Worm (Caenorhabditis elegans) whole organism, late embryonic: ENCODE measurements around the gene T28A8.6.
"Not testable (repeated sequence)": the region's sequence is repeated elsewhere in the genome, so short reads cannot be mapped to it uniquely, and the experiment has no call there.

Source experiments
- C38D4.7 ChIP-seq: fragments of 200-800 bp; sonication (Bioruptor generic); optimal IDR thresholded peaks from 2 replicates; lab custom pipeline; 2018; ENCODE audit warnings: mild to moderate bottlenecking, missing genetic modification characterization, moderate library complexity, missing compliant biosample characterization
- F13H6.1 ChIP-seq: sonication (generic microtip); optimal IDR thresholded peaks from 2 replicates; lab custom pipeline; 2016; ENCODE audit warnings: missing genetic modification characterization, missing compliant biosample characterization
- K09A11.1 ChIP-seq: sonication (generic microtip); optimal IDR thresholded peaks from 2 replicates; lab custom pipeline; 2017; ENCODE audit warnings: antibody characterized with exemption, mild to moderate bottlenecking, missing genetic modification characterization, missing compliant biosample characterization; ENCODE audit not compliant: insufficient read depth
- Y22D7AL.16 ChIP-seq: sonication (generic microtip); optimal IDR thresholded peaks from 2 replicates; lab custom pipeline; 2016; ENCODE audit warnings: missing genetic modification characterization, missing compliant biosample characterization
- ahr-1 ChIP-seq: sonication (generic microtip); optimal IDR thresholded peaks from 2 replicates; lab custom pipeline; 2016; ENCODE audit warnings: missing genetic modification characterization, missing compliant biosample characterization
- ama-1 ChIP-seq: fragments of 150-350 bp; optimal IDR thresholded peaks from 2 replicates; lab custom pipeline; 2014
- ceh-14 ChIP-seq: sonication (generic microtip); optimal IDR thresholded peaks from 2 replicates; lab custom pipeline; 2016; ENCODE audit warnings: missing genotype, missing genetic modification characterization, missing compliant biosample characterization
- ceh-18 ChIP-seq: sonication (generic microtip); optimal IDR thresholded peaks from 2 replicates; lab custom pipeline; 2016; ENCODE audit warnings: missing genetic modification characterization, missing compliant biosample characterization
- ceh-2 ChIP-seq: sonication (generic microtip); optimal IDR thresholded peaks from 2 replicates; lab custom pipeline; 2016; ENCODE audit warnings: missing genotype, missing genetic modification characterization, missing compliant biosample characterization
- ceh-22 ChIP-seq: sonication (generic microtip); optimal IDR thresholded peaks from 2 replicates; lab custom pipeline; 2017; ENCODE audit warnings: missing biosample characterization, missing genetic modification characterization
- ceh-24 ChIP-seq: sonication (generic microtip); optimal IDR thresholded peaks from 2 replicates; lab custom pipeline; 2016; ENCODE audit warnings: mild to moderate bottlenecking, missing genetic modification characterization, missing compliant biosample characterization
- ceh-30 ChIP-seq: fragments of 150-350 bp; optimal IDR thresholded peaks from 2 replicates; lab custom pipeline; 2014; ENCODE audit warnings: missing biosample characterization, missing genetic modification characterization
- ceh-45 ChIP-seq: fragments of 200-800 bp; sonication (Bioruptor generic); IDR thresholded peaks from 2 replicates; pipeline ENCODE4 v1.3.6; 2022; ENCODE audit warnings: missing genetic modification reagents, missing genetic modification characterization, missing compliant biosample characterization
- ceh-48 ChIP-seq: sonication (generic microtip); optimal IDR thresholded peaks from 2 replicates; lab custom pipeline; 2016; ENCODE audit warnings: missing genetic modification characterization, inconsistent platforms, missing compliant biosample characterization
- ceh-6 ChIP-seq: fragments of 200-800 bp; sonication (Bioruptor generic); optimal IDR thresholded peaks from 2 replicates; lab custom pipeline; 2018; ENCODE audit warnings: mild to moderate bottlenecking, missing genetic modification characterization, missing compliant biosample characterization
- dmd-4 ChIP-seq: sonication (generic microtip); optimal IDR thresholded peaks from 2 replicates; lab custom pipeline; 2016; ENCODE audit warnings: borderline replicate concordance, missing genetic modification characterization, missing compliant biosample characterization
- ets-4 ChIP-seq: sonication (generic microtip); optimal IDR thresholded peaks from 2 replicates; lab custom pipeline; 2016; ENCODE audit warnings: missing genetic modification characterization, missing compliant biosample characterization
- eyg-1 ChIP-seq: sonication (generic microtip); optimal IDR thresholded peaks from 2 replicates; lab custom pipeline; 2016; ENCODE audit warnings: missing genotype, missing genetic modification characterization, missing compliant biosample characterization
- hlh-15 ChIP-seq: sonication (generic microtip); optimal IDR thresholded peaks from 2 replicates; lab custom pipeline; 2016; ENCODE audit warnings: missing genetic modification characterization, missing compliant biosample characterization
- hlh-6 ChIP-seq: sonication (generic microtip); optimal IDR thresholded peaks from 2 replicates; lab custom pipeline; 2016; ENCODE audit warnings: missing genotype, missing genetic modification characterization, missing compliant biosample characterization
- lim-6 ChIP-seq: sonication (generic microtip); optimal IDR thresholded peaks from 2 replicates; lab custom pipeline; 2016; ENCODE audit warnings: missing genetic modification characterization, missing compliant biosample characterization
- lin-11 ChIP-seq: fragments of 200-800 bp; sonication (Bioruptor generic); optimal IDR thresholded peaks from 2 replicates; lab custom pipeline; 2018; ENCODE audit warnings: mild to moderate bottlenecking, missing genetic modification characterization, missing compliant biosample characterization
- madf-2 ChIP-seq: sonication (generic microtip); optimal IDR thresholded peaks from 2 replicates; lab custom pipeline; 2017; ENCODE audit warnings: missing genetic modification characterization, missing compliant biosample characterization
- mec-3 ChIP-seq: sonication (generic microtip); optimal IDR thresholded peaks from 2 replicates; lab custom pipeline; 2016; ENCODE audit warnings: borderline replicate concordance, missing genetic modification characterization, missing compliant biosample characterization
- nfya-1 ChIP-seq: sonication (generic microtip); optimal IDR thresholded peaks from 2 replicates; lab custom pipeline; 2017; ENCODE audit warnings: missing genetic modification characterization, mild to moderate bottlenecking, missing compliant biosample characterization, antibody characterized with exemption, moderate library complexity
- nhr-11 ChIP-seq: fragments of 150-350 bp; optimal IDR thresholded peaks from 2 replicates; lab custom pipeline; 2014; ENCODE audit warnings: missing biosample characterization, missing genetic modification characterization
- nhr-232 ChIP-seq: sonication (generic microtip); optimal IDR thresholded peaks from 2 replicates; lab custom pipeline; 2016; ENCODE audit warnings: missing genetic modification characterization, missing compliant biosample characterization
- odd-2 ChIP-seq: sonication (generic microtip); optimal IDR thresholded peaks from 2 replicates; lab custom pipeline; 2017; ENCODE audit warnings: antibody characterized with exemption, mild to moderate bottlenecking, missing genetic modification characterization, missing compliant biosample characterization
- pqm-1 ChIP-seq: sonication (generic microtip); optimal IDR thresholded peaks from 2 replicates; lab custom pipeline; 2016; ENCODE audit warnings: missing genetic modification characterization, missing compliant biosample characterization
- pros-1 ChIP-seq: fragments of 150-350 bp; optimal IDR thresholded peaks from 2 replicates; lab custom pipeline; 2014; ENCODE audit warnings: missing biosample characterization, missing genetic modification reagents, missing genetic modification characterization
- sdc-2 ChIP-seq: sonication (generic microtip); optimal IDR thresholded peaks from 2 replicates; lab custom pipeline; 2016; ENCODE audit warnings: missing genotype, missing genetic modification characterization, missing compliant biosample characterization
- sox-2 ChIP-seq: fragments of 200-800 bp; sonication (Bioruptor generic); IDR thresholded peaks from 2 replicates; pipeline ENCODE4 v1.3.6; 2022; ENCODE audit warnings: missing genetic modification reagents, missing genetic modification characterization, missing compliant biosample characterization
- sox-4 ChIP-seq: sonication (generic microtip); optimal IDR thresholded peaks from 2 replicates; lab custom pipeline; 2017; ENCODE audit warnings: mild to moderate bottlenecking, missing genetic modification characterization, inconsistent platforms, missing compliant biosample characterization
- ttx-3 ChIP-seq: sonication (generic microtip); optimal IDR thresholded peaks from 2 replicates; lab custom pipeline; 2016; ENCODE audit warnings: missing genetic modification reagents, missing genetic modification characterization, missing compliant biosample characterization
- unc-42 ChIP-seq: sonication (generic microtip); optimal IDR thresholded peaks from 2 replicates; lab custom pipeline; 2016; ENCODE audit warnings: missing genotype, missing genetic modification characterization, missing compliant biosample characterization
- unc-86 ChIP-seq: sonication (generic microtip); optimal IDR thresholded peaks from 2 replicates; lab custom pipeline; 2016; ENCODE audit warnings: missing genetic modification characterization, missing compliant biosample characterization

The T28A8.6 gene

DNA sequence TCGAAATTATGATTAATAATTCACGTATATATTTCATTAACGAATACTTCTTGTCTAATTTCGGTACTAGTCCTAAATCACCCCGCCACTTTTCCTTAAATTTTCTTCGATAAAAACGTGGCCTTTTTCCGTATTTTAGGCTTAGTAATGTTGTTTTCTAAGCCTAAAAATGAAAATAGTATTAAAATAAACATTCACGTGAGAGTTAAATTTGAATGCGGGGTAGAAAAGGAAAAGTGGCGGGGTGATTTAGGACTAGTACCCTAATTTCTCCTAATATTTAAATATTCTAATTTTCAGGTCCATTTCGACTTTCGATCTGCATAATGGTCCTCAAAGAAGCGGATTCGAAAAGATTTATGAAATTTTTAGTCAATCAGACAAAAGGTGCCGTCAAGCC lies at the start of gene T28A8.6:
T28A8.6 (plus strand) TSS at position 301 of the 400 bp plus-strand sequence.
- not testable (repeated sequence) for TF ChIP-seq unc-42 (tag; lab: Kevin White, UChicago); F13H6.1; ceh-22 (tag; lab: Kevin White, UChicago)
- TF ChIP-seq, all 69 proteins: peak for 0; not testable (repeated sequence) for 69

DNA sequence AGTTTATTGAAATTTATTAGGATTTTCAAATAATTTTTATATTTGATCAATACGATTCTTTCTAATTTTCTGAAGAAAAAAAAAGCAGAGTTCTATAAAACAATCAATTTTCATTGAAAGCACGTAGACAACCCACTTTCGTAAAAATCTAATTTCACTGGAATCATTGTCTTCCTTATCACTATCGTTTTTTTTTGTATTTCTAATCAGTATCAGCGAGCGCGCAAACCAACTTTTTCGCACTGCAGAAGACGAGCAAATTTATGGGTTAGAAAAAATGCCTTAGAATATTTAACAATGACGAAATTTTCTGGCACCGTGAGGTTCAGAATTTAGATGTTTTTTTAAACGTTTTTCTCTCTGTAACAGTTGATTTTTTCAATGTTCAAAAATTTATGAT lies 46.2 kb upstream of the T28A8.6 start:
- TF ChIP-seq ceh-48 (tag; lab: Kevin White, UChicago) (no peak), hlh-6 (tag; lab: Kevin White, UChicago) (no peak), ets-4 (tag; lab: Kevin White, UChicago) (no peak), unc-86 (tag; lab: Kevin White, UChicago) (no peak), ceh-6 (GFP tag; lab: Kevin White, UChicago) (no peak), sox-2 (GFP tag; lab: Robert Waterston, UW) (no peak), F13H6.1 (no peak), sdc-2 (tag; lab: Kevin White, UChicago) (no peak), pqm-1 (no peak), C38D4.7 (GFP tag; lab: Kevin White, UChicago) (no peak), ahr-1 (tag; lab: Kevin White, UChicago) (no peak), madf-2 (no peak), ceh-45 (GFP tag; lab: Robert Waterston, UW) (no peak)

DNA sequence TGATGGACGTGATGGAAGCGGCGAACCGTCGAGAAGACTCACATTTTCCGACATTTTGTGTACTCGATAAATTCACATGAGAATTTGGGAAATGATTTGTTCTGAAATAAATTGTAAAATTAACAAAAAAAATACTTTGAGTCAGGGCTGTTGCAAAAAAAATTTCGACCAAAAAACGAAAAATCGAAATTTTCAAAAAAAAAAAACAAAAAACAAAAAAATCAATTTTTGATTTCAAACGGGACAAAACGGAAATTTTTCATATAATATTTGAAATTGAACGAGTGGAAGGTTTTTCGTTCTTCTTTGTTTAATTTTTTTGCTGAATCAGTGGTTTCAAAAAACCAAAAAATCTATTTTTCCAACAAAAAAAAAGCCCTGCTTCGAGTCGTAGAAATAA lies 43.8 kb upstream of the T28A8.6 start, which contains the start of gene cua-1:
cua-1 (minus strand) TSS at position 101 of the 400 bp plus-strand sequence.
- TF ChIP-seq madf-2 (no peak), ttx-3 (tag; lab: Kevin White, UChicago) (no peak), lin-11 (tag; lab: Kevin White, UChicago) (no peak), pros-1 (tag; lab: Kevin White, UChicago) (no peak), ceh-48 (tag; lab: Kevin White, UChicago) (no peak), Y22D7AL.16 (tag; lab: Kevin White, UChicago) (no peak), ceh-45 (GFP tag; lab: Robert Waterston, UW) (no peak), dmd-4 (tag; lab: Kevin White, UChicago) (no peak), nhr-232 (tag; lab: Kevin White, UChicago) (no peak), sox-2 (GFP tag; lab: Robert Waterston, UW) (no peak), odd-2 (tag; lab: Kevin White, UChicago) (no peak), ets-4 (tag; lab: Kevin White, UChicago) (no peak), ceh-2 (tag; lab: Kevin White, UChicago) (no peak), ama-1 (no peak), hlh-15 (no peak), lim-6 (no peak), sox-4 (tag; lab: Kevin White, UChicago) (no peak)

DNA sequence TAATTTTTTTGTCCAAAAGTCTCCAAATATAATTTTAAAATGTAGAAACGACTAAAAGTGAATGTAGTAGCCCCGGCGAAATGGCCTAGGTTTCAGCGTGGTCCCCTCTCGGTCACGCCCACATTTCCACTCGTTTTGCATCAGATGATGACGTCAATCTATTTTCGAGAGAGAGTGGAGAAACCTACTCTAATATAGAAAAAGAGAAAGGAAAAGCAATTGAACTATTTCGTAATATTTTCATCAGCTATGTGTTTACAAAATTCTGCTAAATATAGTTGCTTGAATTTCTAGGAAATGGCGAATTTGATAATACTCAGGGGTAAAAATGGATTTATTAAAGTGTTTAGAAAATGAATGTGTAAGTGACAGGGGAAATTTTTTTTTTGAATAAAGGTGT lies 43.2 kb upstream of the T28A8.6 start:
- TF ChIP-seq eyg-1 (tag; lab: Kevin White, UChicago) (no peak), unc-42 (tag; lab: Kevin White, UChicago) (peak; percentile 15)

DNA sequence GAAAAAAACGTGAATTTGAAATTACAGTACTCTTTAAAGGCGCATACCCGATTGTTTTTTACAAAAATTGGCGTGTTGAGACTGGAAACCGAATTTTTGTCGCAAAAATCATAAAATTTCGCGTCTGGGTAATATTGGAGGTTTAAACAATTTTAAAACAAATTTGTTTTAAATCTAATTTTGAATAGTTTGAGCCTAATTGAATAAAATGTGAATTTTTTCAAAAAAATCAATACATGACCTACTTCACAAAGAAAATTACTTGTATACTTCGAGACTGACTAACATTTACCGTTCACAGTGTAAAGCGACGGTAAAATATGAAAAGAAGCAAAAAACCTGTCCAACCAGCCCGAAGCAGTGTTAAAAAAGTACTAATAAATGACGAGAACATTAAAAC lies 41.7 kb upstream of the T28A8.6 start:
- TF ChIP-seq ceh-30 (tag; lab: Kevin White, UChicago) = no peak
- no peak for TF ChIP-seq K09A11.1
- no peak for TF ChIP-seq sox-2 (GFP tag; lab: Robert Waterston, UW)
- TF ChIP-seq nhr-11 = no peak
- TF ChIP-seq ttx-3 (tag; lab: Kevin White, UChicago) = no peak

DNA sequence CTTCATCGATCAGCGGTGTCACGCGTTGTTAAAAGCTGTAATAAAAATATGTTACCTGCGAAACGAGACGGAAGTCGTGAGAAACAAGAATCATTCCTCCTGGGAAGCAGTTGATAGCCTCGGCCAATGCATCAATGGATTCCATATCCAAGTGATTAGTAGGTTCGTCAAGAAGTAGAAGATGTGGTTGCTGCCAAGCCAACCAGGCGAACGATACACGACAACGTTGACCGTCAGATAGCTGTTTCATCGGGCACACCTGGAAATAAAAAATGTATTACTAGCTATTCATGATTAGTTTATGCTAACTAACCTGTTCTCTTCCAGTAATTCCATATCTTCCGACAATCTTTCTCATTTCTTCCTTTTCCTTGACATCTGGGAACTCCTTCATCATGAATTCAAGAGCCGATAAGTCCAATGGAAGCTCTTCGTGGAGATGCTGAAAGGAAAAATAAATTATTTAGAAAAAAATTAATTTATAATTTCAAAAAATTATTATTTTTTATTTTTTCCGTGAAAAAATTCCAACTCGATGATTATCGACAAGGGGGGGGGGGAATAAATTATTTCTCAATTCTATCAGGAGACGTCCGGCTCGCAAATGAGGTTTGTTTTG lies 39.9 kb upstream of the T28A8.6 start, which contains the start of gene tag-164:
tag-164 (plus strand) TSS at position 569 of the 619 bp plus-strand sequence.
- TF ChIP-seq ceh-18 (tag; lab: Kevin White, UChicago) = no peak
- TF ChIP-seq mec-3 (tag; lab: Kevin White, UChicago) = no peak
- no peak for TF ChIP-seq nfya-1 (tag; lab: Kevin White, UChicago)
- no peak for TF ChIP-seq eyg-1 (tag; lab: Kevin White, UChicago)
- no peak for TF ChIP-seq madf-2
- TF ChIP-seq ceh-14 (tag; lab: Kevin White, UChicago) = no peak
- TF ChIP-seq ama-1 = no peak
- TF ChIP-seq ceh-24 = no peak
- no peak for TF ChIP-seq ets-4 (tag; lab: Kevin White, UChicago)
